Fruit fly (Drosophila melanogaster) whole organism, prepupa: ENCODE data around the gene CG9903.

Experiments
- Ets21C ChIP-seq: fragments of 200-800 bp; sonication (Bioruptor generic); optimal IDR thresholded peaks from 3 replicates; lab custom pipeline; 2016; ENCODE audit warnings: missing biosample characterization, missing genetic modification characterization
- Sox102F ChIP-seq: fragments of 200-800 bp; sonication (Bioruptor generic); optimal IDR thresholded peaks from 2 replicates; lab custom pipeline; 2016; ENCODE audit warnings: missing biosample characterization, mild to moderate bottlenecking, missing genetic modification characterization
- ss ChIP-seq, 2 experiments: fragments of 200-800 bp; sonication (Bioruptor generic); optimal IDR thresholded peaks; 2 replicates in 1 of 2; 3 replicates in 1 of 2; lab custom pipeline; 2017 to 2018; ENCODE audit warnings: mild to moderate bottlenecking in 2 of 2, missing biosample characterization in 2 of 2, missing genetic modification characterization in 2 of 2, moderate library complexity in 1 of 2

DNA sequence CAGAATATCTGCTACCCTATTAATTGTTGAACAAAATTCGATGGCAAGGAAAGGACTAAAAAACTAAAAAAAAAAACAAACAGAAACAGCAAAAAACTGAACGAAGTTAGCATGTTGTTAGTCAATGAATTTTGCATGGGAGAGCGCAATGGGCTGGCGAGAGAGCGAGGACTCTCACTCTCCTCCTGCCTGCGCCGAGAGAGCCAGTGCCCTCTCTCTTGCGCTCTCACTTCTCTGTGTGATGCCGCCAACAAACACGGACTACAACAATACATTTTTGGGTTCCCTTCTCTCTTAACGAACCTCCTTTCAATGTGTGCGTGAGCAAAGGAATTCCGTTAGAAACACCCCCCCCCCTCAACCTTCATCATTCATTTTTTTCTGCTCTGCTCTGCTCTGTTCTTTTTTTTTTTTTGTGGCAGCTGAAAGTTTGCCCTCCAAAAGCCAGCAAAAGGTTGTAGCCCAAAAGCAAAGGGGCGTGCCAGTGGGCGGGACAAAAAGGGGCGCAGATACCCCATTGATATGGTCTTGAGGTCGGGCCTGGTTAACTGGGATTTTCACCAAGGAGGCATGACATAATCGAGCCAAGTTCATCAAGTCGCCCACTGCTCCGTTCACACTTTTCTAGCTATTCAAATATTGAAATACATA lies 14.4 kb downstream of the CG9903 start:
- TF ChIP-seq Sox102F (GFP tag; lab: Kevin White, UChicago) = no peak
- no peak for TF ChIP-seq Ets21C
- TF ChIP-seq ss (GFP tag; optimal IDR thresholded peaks at IDR 0.05; lab: Kevin White, UChicago) = no peak
